Fruit fly (Drosophila melanogaster): ENCODE data around the gene scpr-A.

Gene scpr-A

dm6 chr3R:11245803-11246202, 4.8 kb downstream of the scpr-A start:
- no peak for TF ChIP-seq fd59A (GFP tag; optimal IDR thresholded peaks at IDR 0.05)
- TF ChIP-seq svp (GFP tag), result peak; percentile 77
- TF ChIP-seq lz (GFP tag; optimal IDR thresholded peaks at IDR 0.05), result no peak
- TF ChIP-seq achi (GFP tag; optimal IDR thresholded peaks at IDR 0.05), result no peak
- no peak for TF ChIP-seq CG8319 (GFP tag; optimal IDR thresholded peaks at IDR 0.05)
- no peak for TF ChIP-seq Sox102F (GFP tag; optimal IDR thresholded peaks at IDR 0.05)
- peak; percentile 77 for TF ChIP-seq vri (GFP tag; optimal IDR thresholded peaks at IDR 0.05)
- TF ChIP-seq salr (GFP tag; optimal IDR thresholded peaks at IDR 0.05), result no peak
- no peak for TF ChIP-seq Lpt (GFP tag; optimal IDR thresholded peaks at IDR 0.05)

dm6 chr3R:11246865-11247264, 5.9 kb downstream of the scpr-A start:
- TF ChIP-seq CG15336 (GFP tag; IDR thresholded peaks at IDR 0.05) (no peak), CG11902 (GFP tag; optimal IDR thresholded peaks at IDR 0.05) (no peak), dac (GFP tag; optimal IDR thresholded peaks at IDR 0.05) (no peak), Blimp-1 (GFP tag; optimal IDR thresholded peaks at IDR 0.05) (no peak), CG11294 (GFP tag; IDR thresholded peaks at IDR 0.05) (no peak), Hr38 (GFP tag; optimal IDR thresholded peaks at IDR 0.05) (no peak), CG3032 (tag; optimal IDR thresholded peaks at IDR 0.05) (no peak), Sox14 (GFP tag; optimal IDR thresholded peaks at IDR 0.05) (no peak), pdm3 (GFP tag; optimal IDR thresholded peaks at IDR 0.05) (no peak), CG9139 (GFP tag; optimal IDR thresholded peaks at IDR 0.05) (no peak), spab (GFP tag; optimal IDR thresholded peaks at IDR 0.05) (no peak), CG11762 (GFP tag; optimal IDR thresholded peaks at IDR 0.05; ENCODE audit: insufficient read depth) (no peak), CG4318 (GFP tag; optimal IDR thresholded peaks at IDR 0.05) (no peak), Hr39 (GFP tag; optimal IDR thresholded peaks at IDR 0.05) (no peak), dsx (GFP tag; optimal IDR thresholded peaks at IDR 0.05; ENCODE audit: poor library complexity, severe bottlenecking) (no peak)

- TF ChIP-seq dac (GFP tag; optimal IDR thresholded peaks at IDR 0.05) (no peak), svp (GFP tag) (no peak), CG11294 (GFP tag; IDR thresholded peaks at IDR 0.05) (no peak), Eip78C (GFP tag) (no peak), CG34406 (GFP tag; optimal IDR thresholded peaks at IDR 0.05) (no peak), pdm3 (GFP tag; optimal IDR thresholded peaks at IDR 0.05) (no peak), fkh (GFP tag; optimal IDR thresholded peaks at IDR 0.05) (no peak), CG3919 (GFP tag; optimal IDR thresholded peaks at IDR 0.05) (no peak), dsx (GFP tag; optimal IDR thresholded peaks at IDR 0.05; ENCODE audit: poor library complexity, severe bottlenecking) (no peak), achi (GFP tag; optimal IDR thresholded peaks at IDR 0.05) (no peak), CG16779 (tag; optimal IDR thresholded peaks at IDR 0.05) (no peak), CG31627 (GFP tag; optimal IDR thresholded peaks at IDR 0.05) (no peak), CG9139 (GFP tag; optimal IDR thresholded peaks at IDR 0.05) (no peak), spab (GFP tag; optimal IDR thresholded peaks at IDR 0.05) (no peak), acj6 (GFP tag; optimal IDR thresholded peaks at IDR 0.05) (no peak)
These were observed 12.8 kb downstream of the scpr-A start for dm6 chr3R:11253768-11254167.

dm6 chr3R:11254382-11254953, 13.5 kb downstream of the scpr-A start:
- TF ChIP-seq esn (GFP tag; optimal IDR thresholded peaks at IDR 0.05), result no peak
- no peak for TF ChIP-seq CG15336 (GFP tag; IDR thresholded peaks at IDR 0.05)
- no peak for TF ChIP-seq acj6 (GFP tag; optimal IDR thresholded peaks at IDR 0.05)
- TF ChIP-seq CG6163 (GFP tag; IDR thresholded peaks at IDR 0.05), result no peak
- no peak for TF ChIP-seq net (GFP tag; optimal IDR thresholded peaks at IDR 0.05)
- TF ChIP-seq CG32006 (GFP tag; optimal IDR thresholded peaks at IDR 0.05), result no peak
- TF ChIP-seq CG6276 (GFP tag; optimal IDR thresholded peaks at IDR 0.05), result no peak
- TF ChIP-seq CG11902 (GFP tag; optimal IDR thresholded peaks at IDR 0.05), result no peak
- TF ChIP-seq CG31627 (GFP tag; optimal IDR thresholded peaks at IDR 0.05), result no peak
- TF ChIP-seq spab (GFP tag; optimal IDR thresholded peaks at IDR 0.05), result no peak
- TF ChIP-seq Hr39 (GFP tag; optimal IDR thresholded peaks at IDR 0.05), result no peak
- TF ChIP-seq Gug (GFP tag; IDR thresholded peaks at IDR 0.05), result no peak
- TF ChIP-seq CG3032 (tag; optimal IDR thresholded peaks at IDR 0.05), result no peak

All from whole organism, prepupa.